Worm (Caenorhabditis elegans) whole organism, young adult: ENCODE data around the gene mig-18.

Experiments used
- Y56A3A.18 ChIP-seq: fragments of 200-800 bp; sonication (Bioruptor generic); IDR thresholded peaks from 2 replicates; pipeline ENCODE4 v1.3.6; 2022; ENCODE audit warnings: missing genetic modification reagents, missing genetic modification characterization, missing compliant biosample characterization
- ama-1 ChIP-seq, 3 experiments: fragments of 150-350 bp in 1 of 3; sonication (generic microtip) in 2 of 3; optimal IDR thresholded peaks; 2 replicates each; lab custom pipeline; 2014 to 2018; ENCODE audit warnings: missing biosample characterization in 2 of 3, missing genetic modification characterization in 2 of 3, missing genetic modification reagents in 2 of 3
- tlf-1 ChIP-seq: fragments of 200-800 bp; sonication (Bioruptor generic); optimal IDR thresholded peaks from 2 replicates; lab custom pipeline; 2018; ENCODE audit warnings: mild to moderate bottlenecking, missing genetic modification characterization, missing compliant biosample characterization
- unc-62 ChIP-seq: fragments of 150-350 bp; optimal IDR thresholded peaks from 2 replicates; lab custom pipeline; 2014; ENCODE audit warnings: missing biosample characterization, missing genetic modification reagents, missing genetic modification characterization

ce11 chrIII:13395262-13395661, 7.8 kb upstream of the mig-18 start, which contains the start of gene F11F1.1:
- TF ChIP-seq tlf-1: no peak
- no peak for TF ChIP-seq unc-62
- TF ChIP-seq ama-1 (optimal IDR thresholded peaks at IDR 0.05; lab: Kevin White, UChicago): no peak
- TF ChIP-seq ama-1 (GFP tag; optimal IDR thresholded peaks at IDR 0.05; lab: Kevin White, UChicago): no peak
- no peak for TF ChIP-seq Y56A3A.18 (GFP tag; lab: Robert Waterston, UW)
